Fruit fly (Drosophila melanogaster) whole organism, larva: ENCODE data around the gene ocn.
A peak's percentile ranks its signal among the peaks of the same experiment; 100 is the strongest.

Source experiments
- noc ChIP-seq: fragments of 200-800 bp; sonication (Bioruptor generic); optimal IDR thresholded peaks from 3 replicates; lab custom pipeline; 2019; ENCODE audit warnings: missing biosample characterization, mild to moderate bottlenecking, missing genetic modification characterization, moderate library complexity

Gene ocn

dm6 chr3R:30037630-30038029, at the start of gene ocn:
TSS of gene ocn (minus strand) at chr3R:30037730.
- TF ChIP-seq noc (tag; lab: Kevin White, UChicago), result no peak

DNA sequence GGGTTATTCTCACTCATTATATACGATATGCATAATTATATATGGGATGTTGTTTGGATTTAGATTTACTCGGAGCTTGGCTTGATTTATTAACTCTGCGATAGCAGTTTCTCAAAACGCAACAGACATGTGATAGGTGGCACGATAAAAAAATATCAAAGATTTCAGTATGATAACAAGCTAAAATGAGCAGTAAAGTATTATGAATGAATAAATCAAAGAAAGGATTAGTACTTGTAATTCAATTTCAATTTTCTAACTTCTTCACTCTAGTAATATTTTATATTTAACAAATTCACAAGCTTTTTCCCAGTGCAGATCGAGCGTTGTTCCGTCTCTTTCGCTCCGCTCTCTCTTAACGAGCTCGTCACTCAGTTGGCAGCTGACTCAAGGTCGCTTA, 46.6 kb upstream of the ocn start:
- peak; percentile 20 for TF ChIP-seq noc (tag; lab: Kevin White, UChicago)

- no peak for TF ChIP-seq noc (tag; lab: Kevin White, UChicago)
These were observed 45.7 kb upstream of the ocn start for dm6 chr3R:30083215-30083614.

DNA sequence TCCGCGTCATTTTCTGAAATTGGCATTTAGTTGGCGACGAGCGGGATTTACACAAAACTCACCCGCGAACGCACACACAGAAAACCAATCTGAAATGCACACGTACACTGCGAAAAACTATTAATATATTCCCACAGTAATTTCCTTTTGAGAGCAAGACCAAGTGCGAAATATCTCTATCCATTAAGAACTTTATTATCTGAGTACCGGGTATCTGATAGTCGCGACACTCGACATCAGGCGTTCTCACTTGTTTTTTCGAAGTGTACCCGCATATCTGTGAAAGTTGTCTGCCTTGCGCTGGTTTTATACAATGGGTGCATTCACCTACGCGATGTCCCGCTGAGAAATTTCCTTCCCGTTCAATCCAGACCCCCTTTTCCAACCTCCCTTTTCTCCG, 38.6 kb upstream of the ocn start:
- no peak for TF ChIP-seq noc (tag; lab: Kevin White, UChicago)

DNA sequence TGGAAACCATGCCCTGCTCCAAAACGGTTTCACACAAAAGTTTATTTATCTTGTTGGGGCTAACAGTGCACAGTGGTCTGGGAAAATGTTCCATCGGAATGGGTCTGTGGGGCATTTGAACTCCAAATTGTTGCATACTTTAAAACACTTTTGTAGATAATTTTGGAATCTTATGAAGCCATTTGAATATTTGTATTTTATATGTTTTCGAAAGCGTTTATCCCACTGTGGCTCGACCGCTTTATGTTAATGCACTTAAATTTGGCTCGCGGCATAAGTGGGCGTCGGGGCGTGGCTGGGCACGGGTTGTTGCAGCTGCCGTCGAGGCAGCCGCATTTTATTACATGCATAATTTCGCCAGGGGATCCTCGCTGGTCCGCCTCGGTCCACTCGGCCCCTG, 34.3 kb upstream of the ocn start:
- no peak for TF ChIP-seq noc (tag; lab: Kevin White, UChicago)

DNA sequence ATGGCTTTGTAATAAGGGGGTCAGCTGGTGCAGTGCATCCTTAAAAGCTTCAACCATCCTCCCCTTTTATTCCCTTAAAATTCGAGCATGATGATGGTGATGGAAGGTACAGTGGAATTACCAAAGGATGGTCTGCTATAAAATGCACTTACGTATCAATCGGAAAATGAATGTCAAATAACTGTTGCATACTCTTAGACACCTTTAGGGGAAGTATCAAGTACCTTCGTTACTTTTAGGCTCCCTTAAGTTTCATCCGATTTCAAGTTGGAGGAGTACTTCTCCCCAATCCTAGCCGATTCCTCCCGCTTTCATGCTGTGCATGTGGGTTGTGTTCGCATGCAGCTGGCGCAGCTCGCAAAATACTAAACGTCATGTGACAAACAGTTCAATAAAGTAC, 32.7 kb upstream of the ocn start:
- no peak for TF ChIP-seq noc (tag; lab: Kevin White, UChicago)

DNA sequence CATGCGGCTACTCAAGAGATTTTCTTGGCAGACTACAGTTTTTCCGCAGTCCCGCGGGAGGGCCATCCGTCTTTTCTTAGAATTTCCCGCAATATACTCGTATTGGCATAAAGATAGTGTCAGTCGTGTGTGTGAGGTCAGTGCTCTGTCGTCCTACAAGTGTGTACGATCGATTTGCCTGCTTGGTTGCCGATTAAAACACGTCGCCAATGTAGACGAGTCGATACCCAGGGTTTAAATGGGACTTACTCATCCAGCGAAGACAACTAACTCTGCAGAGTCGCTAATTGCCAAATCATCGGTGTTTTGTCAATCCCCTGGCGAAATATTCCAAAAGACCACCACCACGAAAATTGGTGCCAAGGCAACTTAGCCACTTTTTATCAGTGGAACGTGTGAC, 28.5 kb upstream of the ocn start:
- no peak for TF ChIP-seq noc (tag; lab: Kevin White, UChicago)

- TF ChIP-seq noc (tag; lab: Kevin White, UChicago), result no peak
These were observed 26.2 kb upstream of the ocn start for dm6 chr3R:30063704-30064103.

dm6 chr3R:30062543-30062942, 25.0 kb upstream of the ocn start:
- TF ChIP-seq noc (tag; lab: Kevin White, UChicago), result peak; percentile 65

DNA sequence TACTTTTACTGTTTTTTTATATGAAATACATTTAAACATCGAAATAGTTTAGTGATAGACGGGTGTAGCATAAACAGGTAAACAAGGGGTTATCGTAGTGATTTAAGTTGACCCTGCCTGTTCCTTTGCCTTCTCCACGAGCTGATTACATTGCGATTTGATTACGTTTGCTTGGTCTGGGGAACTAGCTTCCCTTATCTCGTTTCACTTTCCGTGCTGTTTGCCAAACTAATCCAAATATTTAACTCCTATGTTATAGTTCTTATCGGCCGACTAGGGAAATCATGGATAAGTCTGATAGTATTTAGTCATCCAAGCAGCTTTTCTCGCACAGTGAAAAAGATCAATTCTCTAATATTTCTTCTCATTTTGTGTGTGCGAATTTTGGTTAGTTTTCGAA, 24.4 kb upstream of the ocn start:
- TF ChIP-seq noc (tag; lab: Kevin White, UChicago), result no peak

dm6 chr3R:30061154-30061482, 23.6 kb upstream of the ocn start:
- TF ChIP-seq noc (tag; lab: Kevin White, UChicago), result peak; percentile 56

dm6 chr3R:30060451-30061153, 23.1 kb upstream of the ocn start:
- TF ChIP-seq noc (tag; lab: Kevin White, UChicago), result no peak

- no peak for TF ChIP-seq noc (tag; lab: Kevin White, UChicago)
These were observed 22.4 kb upstream of the ocn start for dm6 chr3R:30059944-30060343.

- no peak for TF ChIP-seq noc (tag; lab: Kevin White, UChicago)
These were observed 20.7 kb upstream of the ocn start, which contains the start of gene sima for dm6 chr3R:30058057-30058868. TSS of gene sima (plus strand) at chr3R:30058311.

dm6 chr3R:30056592-30057135, 19.1 kb upstream of the ocn start, which contains the start of the genes CG7950 and Rpp14a:
TSS of gene CG7950 (plus strand) at chr3R:30056859.
TSS of gene Rpp14a (plus strand) at chr3R:30056859.
- TF ChIP-seq noc (tag; lab: Kevin White, UChicago), result peak; percentile 69

- TF ChIP-seq noc (tag; lab: Kevin White, UChicago), result no peak
These were observed 18.5 kb upstream of the ocn start, which contains the start of the genes Rpp14b and spn-A for dm6 chr3R:30055915-30056544. TSS of gene Rpp14b (plus strand) at chr3R:30055957. TSS of gene spn-A (minus strand) at chr3R:30056037.
